Worm (Caenorhabditis elegans): ENCODE measurements around the gene W06G6.2.

ce11 chrV:16628991-16629390 lies at the start of gene W06G6.2:
- TF ChIP-seq sox-2 (GFP tag; IDR thresholded peaks at IDR 0.05) (no peak), hlh-6 (tag; optimal IDR thresholded peaks at IDR 0.05) (no peak)
